Worm (Caenorhabditis elegans): ENCODE results near the gene snt-2.

DNA sequence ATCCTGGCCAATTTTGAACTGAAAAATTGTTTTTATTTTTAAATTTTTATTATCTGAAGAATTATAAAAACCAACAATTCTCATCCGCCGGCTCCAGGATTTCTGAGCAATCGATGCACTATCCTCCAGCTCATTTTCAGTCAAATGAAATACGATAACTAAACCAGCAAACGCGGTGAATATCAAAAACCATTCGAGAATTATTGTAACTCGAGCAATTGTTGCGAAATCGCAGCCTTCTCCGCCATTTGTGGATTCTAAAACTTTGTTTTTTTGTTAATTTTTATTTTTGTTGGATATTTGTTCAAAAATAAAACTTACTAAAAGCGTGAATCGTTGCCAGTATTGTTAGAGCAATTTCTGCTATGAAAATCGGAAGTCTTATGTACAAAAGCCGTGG is 11.0 kb downstream of the snt-2 start:
- TF ChIP-seq flt-1 (GFP tag; IDR thresholded peaks at IDR 0.05) (no peak), med-1 (GFP tag; optimal IDR thresholded peaks at IDR 0.05; ENCODE audit: insufficient read depth) (no peak)
